Worm (Caenorhabditis elegans): Measurements from ENCODE around the gene F59F3.6.

The F59F3.6 gene

ce11 chrX:11031047-11031695 lies 32.1 kb upstream of the F59F3.6 start (continued):
- TF ChIP-seq unc-62 (GFP tag; optimal IDR thresholded peaks at IDR 0.05 in 1 of 2) (peak in 1 of 2 experiments; percentile 100), unc-62 (tag; optimal IDR thresholded peaks at IDR 0.05) (peak; percentile 77), php-3 (GFP tag; IDR thresholded peaks at IDR 0.05) (peak; percentile 58; the same call in 1 of the 2 replicates), nhr-6 (tag; optimal IDR thresholded peaks at IDR 0.05) (peak; percentile 77), zfp-3 (GFP tag; conservative IDR thresholded peaks at IDR 0.05) (no peak), skn-1 (tag; optimal IDR thresholded peaks at IDR 0.05) (no peak), zfp-2 (tag; optimal IDR thresholded peaks at IDR 0.05) (peak; percentile 38), nhr-10 (tag; optimal IDR thresholded peaks at IDR 0.05) (peak; percentile 11), cey-2 (tag; optimal IDR thresholded peaks at IDR 0.05; ENCODE audit: borderline replicate concordance, insufficient read depth) (no peak), F49E8.2 (tag; optimal IDR thresholded peaks at IDR 0.05; ENCODE audit: borderline replicate concordance) (no peak), dpl-1 (GFP tag; optimal IDR thresholded peaks at IDR 0.05) (peak; percentile 38), madf-9 (GFP tag; conservative IDR thresholded peaks at IDR 0.05) (peak; percentile 40; the same call in 1 of the 2 replicates), nhr-48 (tag; optimal IDR thresholded peaks at IDR 0.05) (peak; percentile 87), ceh-62 (tag; optimal IDR thresholded peaks at IDR 0.05) (no peak), R02D3.7 (tag; optimal IDR thresholded peaks at IDR 0.05) (no peak), T26A8.4 (GFP tag; IDR thresholded peaks at IDR 0.05) (peak; percentile 67; the same call in 1 of the 2 replicates), fkh-10 (GFP tag; optimal IDR thresholded peaks at IDR 0.05) (peak; percentile 51), vab-7 (GFP tag; IDR thresholded peaks at IDR 0.05) (0 out of 2 replicates have a peak, but pooled peaks have one; percentile 43), dmd-8 (GFP tag; IDR thresholded peaks at IDR 0.05) (no peak), duxl-1 (tag; optimal IDR thresholded peaks at IDR 0.05; ENCODE audit: poor library complexity) (peak; percentile 33), mdt-29 (GFP tag; IDR thresholded peaks at IDR 0.05) (no peak), sdz-12 (GFP tag; optimal IDR thresholded peaks at IDR 0.05) (no peak), spr-1 (tag; optimal IDR thresholded peaks at IDR 0.05) (peak; percentile 76), ceh-44 (GFP tag; IDR thresholded peaks at IDR 0.05) (no peak), ceh-32 (tag; optimal IDR thresholded peaks at IDR 0.05; ENCODE audit: poor library complexity) (peak; percentile 73), zip-11 (GFP tag; IDR thresholded peaks at IDR 0.05) (no peak), lir-3 (tag; optimal IDR thresholded peaks at IDR 0.05) (peak; percentile 20), ceh-28 (tag; optimal IDR thresholded peaks at IDR 0.05) (peak; percentile 48), unc-130 (GFP tag; optimal IDR thresholded peaks at IDR 0.05) (peak; percentile 40), tra-1 (GFP tag; IDR thresholded peaks at IDR 0.05) (no peak), mdl-1 (tag; optimal IDR thresholded peaks at IDR 0.05) (peak; percentile 82 to 87), ZK337.2 (GFP tag; IDR thresholded peaks at IDR 0.05) (no peak), zag-1 (tag; optimal IDR thresholded peaks at IDR 0.05) (peak; percentile 71), arid-1 (GFP tag; conservative IDR thresholded peaks at IDR 0.05) (peak; percentile 70; the same call in 1 of the 2 replicates), F37D6.2 (tag; optimal IDR thresholded peaks at IDR 0.05) (peak; percentile 83), pha-4 (GFP tag; IDR thresholded peaks at IDR 0.05) (peak; percentile 79), pha-4 (tag; optimal IDR thresholded peaks at IDR 0.05) (peak; percentile 73), lin-13 (GFP tag; optimal IDR thresholded peaks at IDR 0.05) (peak; percentile 70), daf-19 (GFP tag; conservative IDR thresholded peaks at IDR 0.05) (no peak), nhr-77 (tag; optimal IDR thresholded peaks at IDR 0.05) (no peak), hlh-30 (tag; optimal IDR thresholded peaks at IDR 0.05; ENCODE audit: insufficient read depth) (peak; percentile 61), ztf-11 (tag; optimal IDR thresholded peaks at IDR 0.05) (peak; percentile 36), nhr-237 (tag; optimal IDR thresholded peaks at IDR 0.05) (peak; percentile 40), Y105C5A.15 (GFP tag; IDR thresholded peaks at IDR 0.05) (no peak), dmd-6 (GFP tag; IDR thresholded peaks at IDR 0.05) (peak; percentile 79), saeg-2 (GFP tag; IDR thresholded peaks at IDR 0.05) (0 out of 2 replicates have a peak, but pooled peaks have one; percentile 55), F44E2.7 (GFP tag; IDR thresholded peaks at IDR 0.05) (no peak), lim-7 (GFP tag; IDR thresholded peaks at IDR 0.05) (no peak), zip-2 (tag; optimal IDR thresholded peaks at IDR 0.05) (no peak), unc-39 (tag; optimal IDR thresholded peaks at IDR 0.05) (no peak), nhr-41 (GFP tag; IDR thresholded peaks at IDR 0.05) (no peak)

Data from whole organism, L4 larva.